Worm (Caenorhabditis elegans) whole organism, L4/young adult: ENCODE results near the gene meg-1.

Source experiments
- W03F9.2 ChIP-seq: fragments of 150-350 bp; optimal IDR thresholded peaks from 2 replicates; lab custom pipeline; 2014; ENCODE audit warnings: missing biosample characterization, missing genetic modification characterization
- him-1 ChIP-seq: sonication (generic microtip); optimal IDR thresholded peaks from 2 replicates; lab custom pipeline; 2016; ENCODE audit warnings: missing genotype, missing genetic modification reagents, missing genetic modification characterization, missing compliant biosample characterization

ce11 chrX:13974448-13975071, 45.1 kb upstream of the meg-1 start:
- no peak for TF ChIP-seq W03F9.2 (tag; lab: Kevin White, UChicago)
- no peak for TF ChIP-seq him-1
